Fruit fly (Drosophila melanogaster) whole organism, prepupa: ENCODE data around the gene CG13124.
A peak's percentile ranks its signal among the peaks of the same experiment; 100 is the strongest.

ENCODE experiments used
- CG10631 ChIP-seq: fragments of 200-800 bp; sonication (Bioruptor generic); optimal IDR thresholded peaks from 2 replicates; lab custom pipeline; 2016; ENCODE audit warnings: missing biosample characterization, missing genetic modification characterization
- CG10669 ChIP-seq: fragments of 200-800 bp; sonication (Bioruptor generic); optimal IDR thresholded peaks from 3 replicates; lab custom pipeline; 2018; ENCODE audit warnings: missing biosample characterization, mild to moderate bottlenecking, missing genetic modification characterization, moderate library complexity
- CG11762 ChIP-seq: fragments of 200-800 bp; sonication (Bioruptor generic); optimal IDR thresholded peaks from 3 replicates; lab custom pipeline; 2016; ENCODE audit warnings: missing biosample characterization, missing genetic modification characterization; ENCODE audit not compliant: insufficient read depth
- CG11902 ChIP-seq: fragments of 200-800 bp; sonication (Bioruptor generic); optimal IDR thresholded peaks from 3 replicates; lab custom pipeline; 2016; ENCODE audit warnings: missing biosample characterization, missing genetic modification characterization
- CG1621 ChIP-seq: fragments of 200-800 bp; sonication (Bioruptor generic); optimal IDR thresholded peaks from 3 replicates; lab custom pipeline; 2018; ENCODE audit warnings: missing biosample characterization, mild to moderate bottlenecking, missing genetic modification characterization
- CG16779 ChIP-seq: fragments of 200-800 bp; sonication (Bioruptor generic); optimal IDR thresholded peaks from 3 replicates; lab custom pipeline; 2017; ENCODE audit warnings: missing biosample characterization, mild to moderate bottlenecking, missing genetic modification characterization
- CG31627 ChIP-seq: fragments of 200-800 bp; sonication (Bioruptor generic); optimal IDR thresholded peaks from 3 replicates; lab custom pipeline; 2016; ENCODE audit warnings: missing biosample characterization, missing genetic modification characterization
- CG34406 ChIP-seq: fragments of 200-800 bp; sonication (Bioruptor generic); optimal IDR thresholded peaks from 3 replicates; lab custom pipeline; 2016; ENCODE audit warnings: missing biosample characterization, missing genetic modification characterization
- CG6163 ChIP-seq: fragments of 200-800 bp; sonication (Bioruptor generic); IDR thresholded peaks from 3 replicates; pipeline ENCODE4 v1.3.6; 2022; ENCODE audit warnings: missing biosample characterization, missing genetic modification characterization
- CG6276 ChIP-seq: fragments of 200-800 bp; sonication (Bioruptor generic); optimal IDR thresholded peaks from 2 replicates; lab custom pipeline; 2017; ENCODE audit warnings: missing biosample characterization, mild to moderate bottlenecking, missing genetic modification characterization
- CG6792 ChIP-seq: fragments of 200-800 bp; sonication (Bioruptor generic); optimal IDR thresholded peaks from 3 replicates; lab custom pipeline; 2016; ENCODE audit warnings: missing biosample characterization, missing genetic modification characterization
- CG6808 ChIP-seq: fragments of 200-800 bp; sonication (Bioruptor generic); optimal IDR thresholded peaks from 3 replicates; lab custom pipeline; 2017; ENCODE audit warnings: missing biosample characterization, missing genetic modification characterization, mild to moderate bottlenecking, moderate library complexity, missing genetic modification reagents
- CG6854 ChIP-seq: fragments of 200-800 bp; sonication (Bioruptor generic); optimal IDR thresholded peaks from 2 replicates; lab custom pipeline; 2017; ENCODE audit warnings: missing biosample characterization, mild to moderate bottlenecking, missing genetic modification characterization
- CG7368 ChIP-seq: fragments of 200-800 bp; sonication (Bioruptor generic); optimal IDR thresholded peaks from 3 replicates; lab custom pipeline; 2016; ENCODE audit warnings: missing biosample characterization, missing genetic modification characterization
- CG8319 ChIP-seq: fragments of 200-800 bp; sonication (Bioruptor generic); optimal IDR thresholded peaks from 3 replicates; lab custom pipeline; 2016; ENCODE audit warnings: missing biosample characterization, missing genetic modification characterization
- CG9139 ChIP-seq: fragments of 200-800 bp; sonication (Bioruptor generic); optimal IDR thresholded peaks from 3 replicates; lab custom pipeline; 2017; ENCODE audit warnings: missing biosample characterization, mild to moderate bottlenecking, missing genetic modification characterization
- Eip75B ChIP-seq: fragments of 200-800 bp; sonication (Bioruptor generic); optimal IDR thresholded peaks from 3 replicates; lab custom pipeline; 2016; ENCODE audit warnings: missing biosample characterization, missing genetic modification characterization
- Eip78C ChIP-seq: fragments of 200-800 bp; sonication (Bioruptor generic); peaks from one replicate; lab custom pipeline; 2016; ENCODE audit warnings: missing biosample characterization, missing genetic modification characterization
- Eip93F ChIP-seq: fragments of 200-800 bp; sonication (Bioruptor generic); optimal IDR thresholded peaks from 2 replicates; lab custom pipeline; 2016; ENCODE audit warnings: missing biosample characterization, mild to moderate bottlenecking, missing genetic modification characterization
- Ets96B ChIP-seq: fragments of 200-800 bp; optimal IDR thresholded peaks from 2 replicates; lab custom pipeline; 2019; ENCODE audit warnings: missing biosample characterization, mild to moderate bottlenecking, missing genetic modification characterization, moderate library complexity
- Lpt ChIP-seq: fragments of 200-800 bp; sonication (Bioruptor generic); optimal IDR thresholded peaks from 3 replicates; lab custom pipeline; 2016; ENCODE audit warnings: missing biosample characterization, missing genetic modification characterization
- Met ChIP-seq: fragments of 200-800 bp; sonication (Bioruptor generic); optimal IDR thresholded peaks from 3 replicates; lab custom pipeline; 2016; ENCODE audit warnings: missing biosample characterization, missing genetic modification characterization
- Sox14 ChIP-seq: fragments of 200-800 bp; sonication (Bioruptor generic); optimal IDR thresholded peaks from 3 replicates; lab custom pipeline; 2016; ENCODE audit warnings: missing biosample characterization, missing genetic modification characterization
- achi ChIP-seq: fragments of 200-800 bp; sonication (Bioruptor generic); optimal IDR thresholded peaks from 3 replicates; lab custom pipeline; 2016; ENCODE audit warnings: missing biosample characterization, missing genetic modification characterization
- dsx ChIP-seq: fragments of 200-800 bp; optimal IDR thresholded peaks from 3 replicates; lab custom pipeline; 2019; ENCODE audit warnings: missing biosample characterization, mild to moderate bottlenecking, missing genetic modification characterization, moderate library complexity; ENCODE audit not compliant: poor library complexity, severe bottlenecking
- esn ChIP-seq: fragments of 200-800 bp; sonication (Bioruptor generic); optimal IDR thresholded peaks from 2 replicates; lab custom pipeline; 2016; ENCODE audit warnings: missing biosample characterization, mild to moderate bottlenecking, missing genetic modification characterization, moderate library complexity
- fkh ChIP-seq: fragments of 200-800 bp; sonication (Bioruptor generic); optimal IDR thresholded peaks from 3 replicates; lab custom pipeline; 2017; ENCODE audit warnings: missing biosample characterization, mild to moderate bottlenecking, missing genetic modification characterization, moderate library complexity
- pdm3 ChIP-seq: fragments of 200-800 bp; sonication (Bioruptor generic); optimal IDR thresholded peaks from 3 replicates; lab custom pipeline; 2016; ENCODE audit warnings: missing biosample characterization, missing genetic modification characterization
- salr ChIP-seq, 2 experiments: fragments of 200-800 bp; sonication (Bioruptor generic); optimal IDR thresholded peaks; 3 replicates each; lab custom pipeline; 2016 to 2018; ENCODE audit warnings: missing biosample characterization in 2 of 2, missing genetic modification characterization in 2 of 2, mild to moderate bottlenecking in 1 of 2
- spab ChIP-seq: fragments of 200-800 bp; sonication (Bioruptor generic); optimal IDR thresholded peaks from 2 replicates; lab custom pipeline; 2017; ENCODE audit warnings: missing biosample characterization, mild to moderate bottlenecking, missing genetic modification characterization, missing genetic modification reagents
- ss ChIP-seq, 2 experiments: fragments of 200-800 bp; sonication (Bioruptor generic); optimal IDR thresholded peaks; 2 replicates in 1 of 2; 3 replicates in 1 of 2; lab custom pipeline; 2017 to 2018; ENCODE audit warnings: mild to moderate bottlenecking in 2 of 2, missing biosample characterization in 2 of 2, missing genetic modification characterization in 2 of 2, moderate library complexity in 1 of 2
- svp ChIP-seq: fragments of 200-800 bp; sonication (Bioruptor generic); peaks from one replicate; lab custom pipeline; 2016; ENCODE audit warnings: missing biosample characterization, missing genetic modification characterization
- vri ChIP-seq: fragments of 200-800 bp; sonication (Bioruptor generic); optimal IDR thresholded peaks from 3 replicates; lab custom pipeline; 2016; ENCODE audit warnings: missing biosample characterization, mild to moderate bottlenecking, missing genetic modification characterization

CG13124 gene

dm6 chr2L:9947265-9947664 lies 38.8 kb upstream of the CG13124 start, which contains the start of gene CG5853 (continued):
- TF ChIP-seq CG7368 (GFP tag; lab: Kevin White, UChicago) (peak; percentile 26), CG31627 (GFP tag; lab: Kevin White, UChicago) (no peak), CG6792 (peak; percentile 5), CG34406 (GFP tag; lab: Kevin White, UChicago) (no peak), Met (peak; percentile 35), salr (GFP tag; optimal IDR thresholded peaks at IDR 0.05; lab: Kevin White, UChicago) (peak in 1 of 2 experiments; percentile 32), Sox14 (GFP tag; lab: Kevin White, UChicago) (peak; percentile 76)

dm6 chr2L:9946051-9946450 lies 37.6 kb upstream of the CG13124 start:
- peak; percentile 8 for TF ChIP-seq CG6854
- peak; percentile 8 for TF ChIP-seq CG1621 (tag; lab: Kevin White, UChicago)
- no peak for TF ChIP-seq salr (GFP tag; optimal IDR thresholded peaks at IDR 0.05; lab: Kevin White, UChicago)
- no peak for TF ChIP-seq spab (GFP tag; lab: Kevin White, UChicago)
- peak; percentile 27 for TF ChIP-seq fkh (GFP tag; lab: Kevin White, UChicago)
- TF ChIP-seq pdm3 (GFP tag; lab: Kevin White, UChicago): no peak
- TF ChIP-seq Ets96B: no peak
- 0 out of 3 replicates have a peak, but pooled peaks have one; percentile 31 for TF ChIP-seq CG6163 (GFP tag; lab: Robert Waterston, UW)
- peak; percentile 95 for TF ChIP-seq dsx (GFP tag; lab: Kevin White, UChicago)

dm6 chr2L:9945086-9945485 lies 36.7 kb upstream of the CG13124 start:
- TF ChIP-seq CG6808 (GFP tag; lab: Kevin White, UChicago) (peak; percentile 42), Eip78C (GFP tag; lab: Kevin White, UChicago) (peak; percentile 71), salr (GFP tag; optimal IDR thresholded peaks at IDR 0.05; lab: Kevin White, UChicago) (no peak), svp (peak; percentile 96), CG9139 (GFP tag; lab: Kevin White, UChicago) (peak; percentile 49), CG6276 (GFP tag; lab: Kevin White, UChicago) (peak; percentile 67), Eip93F (no peak), CG6854 (peak; percentile 33), achi (GFP tag; lab: Kevin White, UChicago) (no peak), CG11902 (GFP tag; lab: Kevin White, UChicago) (no peak), dsx (GFP tag; lab: Kevin White, UChicago) (peak; percentile 3), Eip75B (GFP tag; lab: Kevin White, UChicago) (no peak), Lpt (no peak), CG10669 (GFP tag; lab: Kevin White, UChicago) (peak; percentile 22), CG16779 (tag; lab: Kevin White, UChicago) (peak; percentile 14), CG1621 (tag; lab: Kevin White, UChicago) (peak; percentile 10), ss (GFP tag; optimal IDR thresholded peaks at IDR 0.05; lab: Kevin White, UChicago) (peak; percentile 59 to 75), esn (peak; percentile 2), Met (no peak), CG10631 (GFP tag; lab: Kevin White, UChicago) (no peak)

dm6 chr2L:9943521-9943920 lies 35.1 kb upstream of the CG13124 start:
- TF ChIP-seq CG11762 (GFP tag; lab: Kevin White, UChicago) (no peak), vri (peak; percentile 74), Eip78C (GFP tag; lab: Kevin White, UChicago) (peak; percentile 55), CG8319 (no peak)
- TF ChIP-seq, all 60 proteins: peak for 2
